Fruit fly (Drosophila melanogaster) whole organism, embryonic: Measurements from ENCODE around the gene CG13622.

Experiments
- Aef1 ChIP-seq: fragments of 200-800 bp; sonication (Bioruptor generic); IDR thresholded peaks from 3 replicates; pipeline ENCODE4 v1.3.6; 2022; ENCODE audit warnings: missing biosample characterization, missing genetic modification characterization
- Antp ChIP-seq: fragments of 200-800 bp; sonication (Bioruptor generic); optimal IDR thresholded peaks from 3 replicates; lab custom pipeline; 2016; ENCODE audit warnings: missing biosample characterization, missing genetic modification characterization
- Bteb2 ChIP-seq: fragments of 200-800 bp; sonication (Bioruptor generic); optimal IDR thresholded peaks from 2 replicates; lab custom pipeline; 2016; ENCODE audit warnings: missing biosample characterization, missing genetic modification characterization
- CG10431 ChIP-seq: fragments of 200-800 bp; sonication (Bioruptor generic); optimal IDR thresholded peaks from 3 replicates; lab custom pipeline; 2018; ENCODE audit warnings: missing biosample characterization, mild to moderate bottlenecking, missing genetic modification characterization
- CG11696 ChIP-seq: fragments of 200-800 bp; sonication (Bioruptor generic); IDR thresholded peaks from 2 replicates; pipeline ENCODE4 v1.3.6; 2022; ENCODE audit warnings: missing biosample characterization, missing genetic modification characterization
- CG12219 ChIP-seq: fragments of 200-800 bp; sonication (Bioruptor generic); optimal IDR thresholded peaks from 3 replicates; lab custom pipeline; 2018; ENCODE audit warnings: missing biosample characterization, mild to moderate bottlenecking, missing genetic modification characterization
- CG12236 ChIP-seq: fragments of 200-800 bp; sonication (Bioruptor generic); optimal IDR thresholded peaks from 2 replicates; lab custom pipeline; 2016; ENCODE audit warnings: missing biosample characterization, missing genetic modification characterization
- CG12299 ChIP-seq: fragments of 200-800 bp; sonication (Bioruptor generic); optimal IDR thresholded peaks from 2 replicates; lab custom pipeline; 2018; ENCODE audit warnings: missing biosample characterization, mild to moderate bottlenecking, missing genetic modification characterization
- CG15011 ChIP-seq: fragments of 200-800 bp; sonication (Bioruptor generic); optimal IDR thresholded peaks from 3 replicates; lab custom pipeline; 2018; ENCODE audit warnings: missing biosample characterization, mild to moderate bottlenecking, missing genetic modification characterization
- CG1529 ChIP-seq: fragments of 200-800 bp; sonication (Bioruptor generic); optimal IDR thresholded peaks from 3 replicates; lab custom pipeline; 2018; ENCODE audit warnings: missing biosample characterization, missing genetic modification characterization
- CG1602 ChIP-seq: fragments of 200-800 bp; sonication (Bioruptor generic); optimal IDR thresholded peaks from 3 replicates; lab custom pipeline; 2016; ENCODE audit warnings: missing biosample characterization, missing genetic modification characterization
- CG17186 ChIP-seq: fragments of 200-800 bp; sonication (Bioruptor generic); optimal IDR thresholded peaks from 3 replicates; lab custom pipeline; 2017; ENCODE audit warnings: missing biosample characterization, missing genetic modification reagents, missing genetic modification characterization
- CG17359 ChIP-seq: fragments of 200-800 bp; sonication (Bioruptor generic); optimal IDR thresholded peaks from 3 replicates; lab custom pipeline; 2018; ENCODE audit warnings: missing biosample characterization, mild to moderate bottlenecking, missing genetic modification characterization, moderate library complexity
- CG18476 ChIP-seq: fragments of 200-800 bp; sonication (Bioruptor generic); optimal IDR thresholded peaks from 2 replicates; lab custom pipeline; 2016; ENCODE audit warnings: missing biosample characterization, mild to moderate bottlenecking, missing genetic modification characterization
- CG2129 ChIP-seq: fragments of 200-800 bp; sonication (Bioruptor generic); IDR thresholded peaks from 2 replicates; pipeline ENCODE4 v1.3.6; 2022; ENCODE audit warnings: missing biosample characterization, missing genetic modification characterization; ENCODE audit not compliant: partially characterized antibody
- CG32767 ChIP-seq: fragments of 200-800 bp; sonication (Bioruptor generic); IDR thresholded peaks from 2 replicates; pipeline ENCODE4 v1.3.6; 2022; ENCODE audit warnings: missing biosample characterization, missing genetic modification characterization
- CG33557 ChIP-seq: fragments of 200-800 bp; sonication (Bioruptor generic); optimal IDR thresholded peaks from 2 replicates; lab custom pipeline; 2019; ENCODE audit warnings: missing biosample characterization, mild to moderate bottlenecking, missing genetic modification characterization, moderate library complexity
- CG4617 ChIP-seq: fragments of 200-800 bp; sonication (Bioruptor generic); optimal IDR thresholded peaks from 3 replicates; lab custom pipeline; 2016; ENCODE audit warnings: missing biosample characterization, missing genetic modification characterization, borderline replicate concordance
- CG4820 ChIP-seq: fragments of 200-800 bp; sonication (Bioruptor generic); optimal IDR thresholded peaks from 3 replicates; lab custom pipeline; 2016; ENCODE audit warnings: missing biosample characterization, missing genetic modification characterization
- CG5245 ChIP-seq: fragments of 200-800 bp; sonication (Bioruptor generic); optimal IDR thresholded peaks from 3 replicates; lab custom pipeline; 2016; ENCODE audit warnings: missing biosample characterization, missing genetic modification characterization
- CG7928 ChIP-seq: fragments of 200-800 bp; sonication (Bioruptor generic); optimal IDR thresholded peaks from 2 replicates; lab custom pipeline; 2017; ENCODE audit warnings: missing biosample characterization, mild to moderate bottlenecking, missing genetic modification characterization
- CG9215 ChIP-seq: fragments of 200-800 bp; sonication (Bioruptor generic); IDR thresholded peaks from 2 replicates; pipeline ENCODE4 v1.3.6; 2022; ENCODE audit warnings: missing biosample characterization, missing genetic modification characterization
- D ChIP-seq, 2 experiments: fragments of 200-800 bp in 1 of 2; fragments of >200 bp in 1 of 2; sonication (Bioruptor generic) in 1 of 2; optimal IDR thresholded peaks; 2 replicates in 1 of 2; 3 replicates in 1 of 2; lab custom pipeline; 2017; ENCODE audit warnings: mild to moderate bottlenecking in 1 of 2, missing biosample characterization in 1 of 2, missing genetic modification characterization in 1 of 2, missing genetic modification reagents in 1 of 2
- H15 ChIP-seq: fragments of 200-800 bp; sonication (Bioruptor generic); IDR thresholded peaks from 3 replicates; pipeline ENCODE4 v1.3.6; 2022; ENCODE audit warnings: missing biosample characterization, missing genetic modification characterization
- HHEX ChIP-seq: fragments of 200-800 bp; sonication (Bioruptor generic); optimal IDR thresholded peaks from 3 replicates; lab custom pipeline; 2017; ENCODE audit warnings: missing biosample characterization, mild to moderate bottlenecking, missing genetic modification characterization, missing genetic modification reagents
- Hr51 ChIP-seq, 2 experiments: fragments of 200-800 bp; sonication (Bioruptor generic); optimal IDR thresholded peaks; 2 replicates in 1 of 2; 3 replicates in 1 of 2; lab custom pipeline; 2016 to 2018; ENCODE audit warnings: missing biosample characterization in 2 of 2, missing genetic modification characterization in 2 of 2, mild to moderate bottlenecking in 1 of 2, moderate library complexity in 1 of 2
- Max ChIP-seq: fragments of 200-800 bp; sonication (Bioruptor generic); optimal IDR thresholded peaks from 2 replicates; lab custom pipeline; 2016; ENCODE audit warnings: missing biosample characterization, mild to moderate bottlenecking, missing genetic modification characterization
- Stat92E ChIP-seq, 3 experiments: fragments of >200 bp in 2 of 3; fragments of 200-800 bp in 1 of 3; sonication (Bioruptor generic) in 1 of 3; optimal IDR thresholded peaks; 2 replicates each; lab custom pipeline; 2017 to 2019; ENCODE audit warnings: missing biosample characterization in 3 of 3, missing genetic modification characterization in 3 of 3, mild to moderate bottlenecking in 1 of 3, moderate library complexity in 1 of 3
- abd-A ChIP-seq: fragments of 200-800 bp; sonication (Bioruptor generic); optimal IDR thresholded peaks from 3 replicates; lab custom pipeline; 2019; ENCODE audit warnings: missing biosample characterization, mild to moderate bottlenecking, missing genetic modification characterization, moderate library complexity
- ase ChIP-seq: fragments of 200-800 bp; sonication (Bioruptor generic); IDR thresholded peaks from 3 replicates; pipeline ENCODE4 v1.3.6; 2022; ENCODE audit warnings: missing biosample characterization, missing genetic modification characterization
- bsh ChIP-seq, 2 experiments: fragments of 200-800 bp; sonication (Bioruptor generic); optimal IDR thresholded peaks; 2 replicates each; lab custom pipeline; 2017 to 2018; ENCODE audit warnings: mild to moderate bottlenecking in 2 of 2, missing biosample characterization in 2 of 2, missing genetic modification characterization in 2 of 2, moderate library complexity in 1 of 2
- cato ChIP-seq: fragments of 200-800 bp; sonication (Bioruptor generic); optimal IDR thresholded peaks from 2 replicates; lab custom pipeline; 2016; ENCODE audit warnings: missing biosample characterization, missing genetic modification characterization, borderline replicate concordance
- chn ChIP-seq: fragments of 200-800 bp; sonication (Bioruptor generic); optimal IDR thresholded peaks from 2 replicates; lab custom pipeline; 2016; ENCODE audit warnings: missing biosample characterization, missing genetic modification characterization
- crc ChIP-seq: fragments of 200-800 bp; sonication (Bioruptor generic); optimal IDR thresholded peaks from 2 replicates; lab custom pipeline; 2016; ENCODE audit warnings: missing biosample characterization, missing genetic modification characterization
- dati ChIP-seq: fragments of 200-800 bp; sonication (Bioruptor generic); IDR thresholded peaks from 2 replicates; pipeline ENCODE4 v1.3.6; 2022; ENCODE audit warnings: missing biosample characterization, missing genetic modification characterization
- dysf ChIP-seq: fragments of 200-800 bp; sonication (Bioruptor generic); IDR thresholded peaks from 3 replicates; pipeline ENCODE4 v1.3.6; 2022; ENCODE audit warnings: missing biosample characterization, missing genetic modification characterization
- fd96Cb ChIP-seq: fragments of 200-800 bp; sonication (Bioruptor generic); optimal IDR thresholded peaks from 2 replicates; lab custom pipeline; 2018; ENCODE audit warnings: missing biosample characterization, mild to moderate bottlenecking, missing genetic modification characterization, moderate library complexity
- ftz-f1 ChIP-seq: fragments of 200-800 bp; sonication (Bioruptor generic); optimal IDR thresholded peaks from 2 replicates; lab custom pipeline; 2016; ENCODE audit warnings: missing biosample characterization, missing genetic modification characterization
- gce ChIP-seq: fragments of 200-800 bp; sonication (Bioruptor generic); IDR thresholded peaks from 3 replicates; pipeline ENCODE4 v1.3.6; 2022; ENCODE audit warnings: missing biosample characterization, missing genetic modification characterization
- ham ChIP-seq: fragments of 200-800 bp; sonication (Bioruptor generic); IDR thresholded peaks from 2 replicates; pipeline ENCODE4 v1.3.6; 2022; ENCODE audit warnings: missing biosample characterization, missing genetic modification characterization
- hkb ChIP-seq, 2 experiments: fragments of 200-800 bp in 1 of 2; fragments of >200 bp in 1 of 2; sonication (Bioruptor generic) in 1 of 2; IDR thresholded peaks in 1 of 2; optimal IDR thresholded peaks in 1 of 2; 2 replicates each; pipeline versions ENCODE4 v1.3.6 to Lab custom; 2017 to 2022; ENCODE audit warnings: missing biosample characterization in 1 of 2, missing genetic modification characterization in 1 of 2
- kay ChIP-seq: fragments of 200-800 bp; sonication (Bioruptor generic); optimal IDR thresholded peaks from 2 replicates; lab custom pipeline; 2016; ENCODE audit warnings: missing biosample characterization, missing genetic modification characterization
- nerfin-1 ChIP-seq: fragments of 200-800 bp; sonication (Bioruptor generic); optimal IDR thresholded peaks from 3 replicates; lab custom pipeline; 2019; ENCODE audit warnings: missing biosample characterization, mild to moderate bottlenecking, missing genetic modification characterization, moderate library complexity
- pb ChIP-seq: fragments of 200-800 bp; sonication (Bioruptor generic); optimal IDR thresholded peaks from 3 replicates; lab custom pipeline; 2016; ENCODE audit warnings: missing biosample characterization, missing genetic modification characterization
- schlank ChIP-seq: fragments of 200-800 bp; sonication (Bioruptor generic); optimal IDR thresholded peaks from 2 replicates; lab custom pipeline; 2018; ENCODE audit warnings: missing biosample characterization, mild to moderate bottlenecking, missing genetic modification characterization
- sens-2 ChIP-seq: fragments of 200-800 bp; sonication (Bioruptor generic); IDR thresholded peaks from 2 replicates; pipeline ENCODE4 v1.3.6; 2022; ENCODE audit warnings: missing biosample characterization, missing genetic modification characterization
- sima ChIP-seq: fragments of 200-800 bp; sonication (Bioruptor generic); optimal IDR thresholded peaks from 2 replicates; lab custom pipeline; 2016; ENCODE audit warnings: missing biosample characterization, missing genetic modification characterization
- slou ChIP-seq: fragments of 200-800 bp; sonication (Bioruptor generic); optimal IDR thresholded peaks from 3 replicates; lab custom pipeline; 2016; ENCODE audit warnings: missing biosample characterization, missing genetic modification characterization
- unc-4 ChIP-seq: fragments of 200-800 bp; sonication (Bioruptor generic); IDR thresholded peaks from 2 replicates; pipeline ENCODE4 v1.3.6; 2022; ENCODE audit warnings: missing biosample characterization, missing genetic modification characterization; ENCODE audit not compliant: partially characterized antibody

CG13622 gene

DNA sequence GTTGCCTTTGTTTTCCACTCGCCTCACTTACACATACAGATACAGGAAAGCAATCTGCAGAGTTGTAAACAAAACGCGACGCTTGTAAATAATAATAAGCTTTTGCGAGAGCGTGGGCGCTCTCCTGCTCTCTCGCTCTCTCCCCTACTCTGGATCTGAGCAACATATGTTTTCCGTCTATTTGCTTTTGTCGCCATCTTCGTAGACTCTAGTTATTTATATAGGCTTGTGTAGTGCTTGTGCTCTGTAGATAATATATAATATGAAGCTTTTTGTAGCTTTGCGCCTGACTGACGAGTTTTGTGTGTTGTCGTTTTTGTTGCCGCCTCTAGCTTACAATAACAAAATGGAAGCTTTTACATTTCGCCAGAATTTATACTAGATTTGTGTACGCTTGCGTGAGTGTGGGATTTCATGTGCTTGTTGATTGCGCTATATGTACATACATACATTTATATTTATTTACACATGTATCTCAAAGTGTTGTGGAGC lies 42.3 kb upstream of the CG13622 start (continued):
- TF ChIP-seq CG9215 (no peak), CG1602 (GFP tag; lab: Kevin White, UChicago) (peak; percentile 0), CG7928 (GFP tag; lab: Kevin White, UChicago) (no peak), Max (GFP tag; lab: Kevin White, UChicago) (peak; percentile 15), ham (GFP tag; lab: Robert Waterston, UW) (no peak), Hr51 (GFP tag; optimal IDR thresholded peaks at IDR 0.05; lab: Kevin White, UChicago) (peak; percentile 51 to 73), sens-2 (GFP tag; lab: Robert Waterston, UW) (no peak), unc-4 (peak; percentile 43; the same call in 1 of the 2 replicates), CG5245 (GFP tag; lab: Kevin White, UChicago) (no peak), Antp (GFP tag; lab: Kevin White, UChicago) (no peak), CG12219 (GFP tag; lab: Kevin White, UChicago) (peak; percentile 30), CG12299 (tag; lab: Kevin White, UChicago) (peak; percentile 91), CG12236 (peak; percentile 42), CG4820 (no peak), Bteb2 (GFP tag; lab: Kevin White, UChicago) (no peak), kay (no peak), CG17359 (tag; lab: Kevin White, UChicago) (peak; percentile 46), dati (no peak), CG17186 (GFP tag; lab: Kevin White, UChicago) (peak; percentile 2), CG1529 (peak; percentile 74), H15 (GFP tag; lab: Robert Waterston, UW) (0 out of 3 replicates have a peak, but pooled peaks have one; percentile 40), Stat92E (GFP tag; optimal IDR thresholded peaks at IDR 0.05; lab: Kevin White, UChicago) (peak in 1 of 3 experiments; percentile 56), chn (GFP tag; lab: Kevin White, UChicago) (no peak), nerfin-1 (tag; lab: Kevin White, UChicago) (peak; percentile 69), D (optimal IDR thresholded peaks at IDR 0.05; lab: Kevin White, UChicago) (no peak), D (GFP tag; optimal IDR thresholded peaks at IDR 0.05; lab: Kevin White, UChicago) (peak; percentile 24), CG10431 (GFP tag; lab: Kevin White, UChicago) (peak; percentile 78), bsh (GFP tag; optimal IDR thresholded peaks at IDR 0.05; lab: Kevin White, UChicago) (peak; percentile 45 to 55), HHEX (peak; percentile 59), slou (GFP tag; lab: Kevin White, UChicago) (no peak), CG4617 (GFP tag; lab: Kevin White, UChicago) (no peak), Aef1 (peak; percentile 60; the same call in 1 of the 3 replicates), cato (GFP tag; lab: Kevin White, UChicago) (no peak), schlank (tag; lab: Kevin White, UChicago) (no peak), CG18476 (peak; percentile 20), CG15011 (GFP tag; lab: Kevin White, UChicago) (peak; percentile 62), crc (GFP tag; lab: Kevin White, UChicago) (no peak), hkb (optimal IDR thresholded peaks at IDR 0.05; lab: Kevin White, UChicago) (no peak), hkb (GFP tag; IDR thresholded peaks at IDR 0.05; lab: Robert Waterston, UW) (peak; percentile 71), ftz-f1 (peak; percentile 92), CG11696 (GFP tag; lab: Robert Waterston, UW) (no peak), fd96Cb (tag; lab: Kevin White, UChicago) (no peak), dysf (GFP tag; lab: Robert Waterston, UW) (no peak; the same call in 2 of the 3 replicates), abd-A (tag; lab: Kevin White, UChicago) (peak; percentile 99), CG2129 (no peak), gce (peak; percentile 57; the same call in 1 of the 3 replicates), pb (GFP tag; lab: Kevin White, UChicago) (no peak), CG32767 (peak; percentile 51; the same call in 1 of the 2 replicates), CG33557 (GFP tag; lab: Kevin White, UChicago) (peak; percentile 40), ase (GFP tag; lab: Robert Waterston, UW) (no peak), sima (GFP tag; lab: Kevin White, UChicago) (no peak)
